Fruit fly (Drosophila melanogaster): ENCODE results near the gene CG1368.

Gene CG1368

DNA sequence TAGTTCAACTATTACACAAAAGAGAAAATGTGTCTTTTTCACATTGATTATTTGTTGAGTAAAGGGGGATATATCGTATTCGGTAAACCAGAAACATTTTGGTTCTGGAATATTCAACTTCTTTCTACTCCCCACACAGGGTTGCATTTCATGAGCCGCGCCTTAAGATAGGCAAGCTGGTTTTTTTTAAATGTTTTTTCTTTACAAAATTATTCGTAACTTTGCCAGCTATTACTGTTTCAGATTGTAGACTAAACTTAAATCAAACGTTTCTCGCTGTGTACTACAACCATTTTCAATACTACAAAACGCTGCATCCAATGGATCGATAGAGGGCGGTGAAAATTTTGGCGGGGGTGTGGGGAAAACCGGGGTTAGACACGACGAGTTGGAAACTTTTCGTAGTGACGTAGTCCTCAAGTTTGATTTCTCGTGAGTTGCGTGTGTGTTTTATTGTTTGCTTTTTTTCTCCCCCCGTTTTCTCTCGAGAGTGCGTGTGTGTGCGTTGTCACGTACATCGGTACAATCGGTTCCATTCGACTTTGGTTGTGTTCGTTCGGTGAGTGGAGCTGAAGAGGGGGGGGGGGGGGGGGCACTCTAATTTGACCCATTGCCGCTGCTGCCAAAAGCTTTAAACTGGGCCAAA lies 39.1 kb downstream of the CG1368 start (continued):
- peak; percentile 18 for TF ChIP-seq CG2202 (tag; optimal IDR thresholded peaks at IDR 0.05)
- peak; percentile 24 for TF ChIP-seq nerfin-1 (tag; optimal IDR thresholded peaks at IDR 0.05)
- TF ChIP-seq sna (GFP tag; IDR thresholded peaks at IDR 0.05; ENCODE audit: partially characterized antibody) = 0 out of 2 replicates have a peak, but pooled peaks have one; percentile 24
- TF ChIP-seq psq (GFP tag; optimal IDR thresholded peaks at IDR 0.05) = no peak
- no peak for TF ChIP-seq toy (GFP tag; IDR thresholded peaks at IDR 0.05)
- no peak for TF ChIP-seq cato (GFP tag; optimal IDR thresholded peaks at IDR 0.05; ENCODE audit: borderline replicate concordance)
- no peak for TF ChIP-seq nau (GFP tag; optimal IDR thresholded peaks at IDR 0.05)
- TF ChIP-seq CG4820 (GFP tag; optimal IDR thresholded peaks at IDR 0.05) = peak; percentile 3
- 0 out of 3 replicates have a peak, but pooled peaks have one; percentile 14 for TF ChIP-seq Dbx (GFP tag; IDR thresholded peaks at IDR 0.05)
- no peak for TF ChIP-seq aop (GFP tag; IDR thresholded peaks at IDR 0.05)
- TF ChIP-seq Mad (GFP tag; optimal IDR thresholded peaks at IDR 0.05) = no peak
- no peak for TF ChIP-seq al (GFP tag; IDR thresholded peaks at IDR 0.05)
- TF ChIP-seq croc (GFP tag; conservative IDR thresholded peaks at IDR 0.05) = no peak
- TF ChIP-seq tup (GFP tag; optimal IDR thresholded peaks at IDR 0.05) = no peak
- TF ChIP-seq CG33557 (GFP tag; optimal IDR thresholded peaks at IDR 0.05) = no peak
- peak; percentile 48; the same call in 1 of the 2 replicates for TF ChIP-seq slbo (GFP tag; IDR thresholded peaks at IDR 0.05)
- no peak for TF ChIP-seq CG1233 (GFP tag; optimal IDR thresholded peaks at IDR 0.05)
- TF ChIP-seq zfh1 (GFP tag; IDR thresholded peaks at IDR 0.05) = no peak
- no peak for TF ChIP-seq lbe (GFP tag; optimal IDR thresholded peaks at IDR 0.05)
- TF ChIP-seq pnt (GFP tag; optimal IDR thresholded peaks at IDR 0.05) = no peak
- TF ChIP-seq vnd (GFP tag; IDR thresholded peaks at IDR 0.05; ENCODE audit: partially characterized antibody) = no peak

DNA sequence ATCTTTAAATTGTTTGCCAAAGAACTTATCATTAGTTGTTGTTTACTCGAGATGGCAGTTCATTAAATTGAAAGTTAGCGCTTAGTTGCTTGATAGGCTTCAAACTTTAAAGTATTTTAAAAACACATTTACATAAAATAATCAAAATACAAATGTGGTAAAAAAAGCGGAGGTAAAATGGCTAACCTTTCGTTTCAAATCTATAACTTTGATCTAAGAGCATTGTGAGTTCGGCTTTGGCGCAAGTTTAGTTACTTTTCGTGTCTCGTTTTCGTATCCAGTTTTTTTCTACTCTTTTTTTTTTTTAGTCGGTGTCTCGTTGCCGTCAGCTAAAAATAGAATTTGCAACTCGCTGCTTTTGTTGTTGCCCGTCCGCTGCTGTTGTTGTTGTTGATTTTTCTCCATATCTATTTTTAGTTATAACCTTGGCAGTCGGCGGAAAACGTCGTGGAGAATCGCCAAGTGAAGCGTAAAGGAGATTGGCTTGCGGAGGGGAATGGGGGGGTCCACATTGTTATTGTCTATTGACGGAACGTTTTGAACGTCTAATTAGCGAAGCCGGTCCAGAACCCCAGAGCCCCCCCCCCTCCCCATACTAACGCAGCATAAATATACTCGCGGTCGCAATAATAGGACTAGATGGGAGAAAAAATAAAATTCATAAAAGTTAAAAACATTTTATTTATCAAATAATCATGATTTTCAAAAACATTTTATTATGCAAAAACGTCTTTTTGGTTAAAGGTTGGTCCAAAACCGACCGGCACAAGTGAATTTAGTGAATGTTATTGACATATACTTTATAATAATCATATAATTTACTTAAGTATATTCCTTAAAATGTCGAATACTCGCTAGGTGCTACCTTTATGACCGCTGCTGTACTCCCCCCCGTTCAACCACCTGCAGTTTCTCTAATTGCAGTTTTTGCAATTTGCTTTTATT lies 40.2 kb downstream of the CG1368 start:
- TF ChIP-seq unc-4 (GFP tag; IDR thresholded peaks at IDR 0.05; ENCODE audit: partially characterized antibody) (no peak), Mrtf (GFP tag; IDR thresholded peaks at IDR 0.05) (0 out of 3 replicates have a peak, but pooled peaks have one; percentile 26), CG7271 (tag; optimal IDR thresholded peaks at IDR 0.05) (no peak), CG11247 (GFP tag; IDR thresholded peaks at IDR 0.05) (no peak; the same call in 1 of the 2 replicates), sug (tag; optimal IDR thresholded peaks at IDR 0.05) (peak; percentile 22), Jarid2 (GFP tag; optimal IDR thresholded peaks at IDR 0.05) (no peak), Sox102F (GFP tag; optimal IDR thresholded peaks at IDR 0.05) (peak; percentile 35), CG2116 (GFP tag; optimal IDR thresholded peaks at IDR 0.05) (no peak), mam (GFP tag; optimal IDR thresholded peaks at IDR 0.05) (no peak), lab (GFP tag; optimal IDR thresholded peaks at IDR 0.05) (peak; percentile 72), CG12104 (GFP tag; optimal IDR thresholded peaks at IDR 0.05) (peak; percentile 14), CHES-1-like (GFP tag; optimal IDR thresholded peaks at IDR 0.05) (no peak), CG4328 (GFP tag; optimal IDR thresholded peaks at IDR 0.05) (no peak), Bteb2 (GFP tag; optimal IDR thresholded peaks at IDR 0.05) (no peak), YL-1 (GFP tag; optimal IDR thresholded peaks at IDR 0.05) (no peak), CG5180 (GFP tag; optimal IDR thresholded peaks at IDR 0.05) (peak; percentile 20), crc (GFP tag; optimal IDR thresholded peaks at IDR 0.05) (no peak), Ravus (GFP tag; IDR thresholded peaks at IDR 0.05) (no peak), CG30020 (tag; optimal IDR thresholded peaks at IDR 0.05) (no peak), CG1529 (GFP tag; optimal IDR thresholded peaks at IDR 0.05) (no peak), CG30431 (GFP tag; optimal IDR thresholded peaks at IDR 0.05) (no peak), ftz-f1 (GFP tag; optimal IDR thresholded peaks at IDR 0.05) (no peak), emc (GFP tag; optimal IDR thresholded peaks at IDR 0.05) (no peak), CG3065 (GFP tag; optimal IDR thresholded peaks at IDR 0.05) (no peak), sc (optimal IDR thresholded peaks at IDR 0.05) (no peak), sc (GFP tag; optimal IDR thresholded peaks at IDR 0.05) (no peak), CG4282 (GFP tag; optimal IDR thresholded peaks at IDR 0.05) (no peak)

All from whole organism, embryonic.